Fruit fly (Drosophila melanogaster) whole organism, embryonic: Measurements from ENCODE around the gene CG15473.

ENCODE experiments used
- CG10274 ChIP-seq: fragments of 200-800 bp; sonication (Bioruptor generic); optimal IDR thresholded peaks from 3 replicates; lab custom pipeline; 2017; ENCODE audit warnings: missing biosample characterization, mild to moderate bottlenecking, missing genetic modification characterization
- CG10462 ChIP-seq: fragments of 200-800 bp; sonication (Bioruptor generic); optimal IDR thresholded peaks from 2 replicates; lab custom pipeline; 2016; ENCODE audit warnings: missing biosample characterization, missing genetic modification characterization
- CG11504 ChIP-seq: fragments of 200-800 bp; sonication (Bioruptor generic); optimal IDR thresholded peaks from 3 replicates; lab custom pipeline; 2019; ENCODE audit warnings: missing biosample characterization, mild to moderate bottlenecking, missing genetic modification characterization, moderate library complexity
- CG11723 ChIP-seq: fragments of 200-800 bp; sonication (Bioruptor generic); optimal IDR thresholded peaks from 2 replicates; lab custom pipeline; 2017; ENCODE audit warnings: missing biosample characterization, mild to moderate bottlenecking, missing genetic modification characterization
- CG12659 ChIP-seq: fragments of 200-800 bp; sonication (Bioruptor generic); optimal IDR thresholded peaks from 3 replicates; lab custom pipeline; 2017; ENCODE audit warnings: mild to moderate bottlenecking, missing biosample characterization, missing genetic modification reagents, missing genetic modification characterization
- CG12769 ChIP-seq: fragments of 200-800 bp; sonication (Bioruptor generic); optimal IDR thresholded peaks from 2 replicates; lab custom pipeline; 2019; ENCODE audit warnings: missing biosample characterization, mild to moderate bottlenecking, missing genetic modification characterization, moderate library complexity
- CG14050 ChIP-seq: fragments of 200-800 bp; sonication (Bioruptor generic); IDR thresholded peaks from 3 replicates; pipeline ENCODE4 v1.3.6; 2022; ENCODE audit warnings: missing biosample characterization, missing genetic modification characterization
- CG1647 ChIP-seq: fragments of 200-800 bp; sonication (Bioruptor generic); optimal IDR thresholded peaks from 3 replicates; lab custom pipeline; 2016; ENCODE audit warnings: missing biosample characterization, missing genetic modification characterization
- CG16813 ChIP-seq: fragments of 200-800 bp; sonication (Bioruptor generic); IDR thresholded peaks from 3 replicates; pipeline ENCODE4 v1.3.6; 2022; ENCODE audit warnings: missing biosample characterization, missing genetic modification characterization; ENCODE audit not compliant: partially characterized antibody
- CG17328 ChIP-seq: fragments of 200-800 bp; sonication (Bioruptor generic); IDR thresholded peaks from 2 replicates; pipeline ENCODE4 v1.3.6; 2022; ENCODE audit warnings: missing biosample characterization, missing genetic modification characterization
- CG18764 ChIP-seq: fragments of 200-800 bp; sonication (Bioruptor generic); optimal IDR thresholded peaks from 3 replicates; lab custom pipeline; 2016; ENCODE audit warnings: missing biosample characterization, missing genetic modification characterization
- CG2712 ChIP-seq: fragments of 200-800 bp; optimal IDR thresholded peaks from 3 replicates; lab custom pipeline; 2019; ENCODE audit warnings: missing biosample characterization, mild to moderate bottlenecking, missing genetic modification characterization, moderate library complexity
- CG31224 ChIP-seq: fragments of 200-800 bp; sonication (Bioruptor generic); IDR thresholded peaks from 2 replicates; pipeline ENCODE4 v1.3.6; 2022; ENCODE audit warnings: missing biosample characterization, missing genetic modification characterization
- CG33213 ChIP-seq: fragments of 200-800 bp; sonication (Bioruptor generic); optimal IDR thresholded peaks from 3 replicates; lab custom pipeline; 2016; ENCODE audit warnings: missing biosample characterization, missing genetic modification characterization
- CG34422 ChIP-seq: fragments of 200-800 bp; sonication (Bioruptor generic); IDR thresholded peaks from 3 replicates; pipeline ENCODE4 v1.3.6; 2022; ENCODE audit warnings: missing biosample characterization, missing genetic modification characterization
- CG43689 ChIP-seq: fragments of 200-800 bp; sonication (Bioruptor generic); IDR thresholded peaks from 2 replicates; pipeline ENCODE4 v1.3.6; 2022; ENCODE audit warnings: missing biosample characterization, missing genetic modification characterization
- CG6175 ChIP-seq: fragments of 200-800 bp; sonication (Bioruptor generic); IDR thresholded peaks from 3 replicates; pipeline ENCODE4 v1.3.6; 2022; ENCODE audit warnings: missing biosample characterization, missing genetic modification characterization
- CG9609 ChIP-seq: fragments of 200-800 bp; sonication (Bioruptor generic); optimal IDR thresholded peaks from 3 replicates; lab custom pipeline; 2016; ENCODE audit warnings: missing biosample characterization, missing genetic modification characterization
- CG9727 ChIP-seq: fragments of 200-800 bp; sonication (Bioruptor generic); optimal IDR thresholded peaks from 3 replicates; lab custom pipeline; 2017; ENCODE audit warnings: missing biosample characterization, mild to moderate bottlenecking, missing genetic modification characterization
- CG9797 ChIP-seq: fragments of 200-800 bp; sonication (Bioruptor generic); optimal IDR thresholded peaks from 3 replicates; lab custom pipeline; 2018; ENCODE audit warnings: missing biosample characterization, mild to moderate bottlenecking, missing genetic modification characterization
- Dek ChIP-seq: fragments of 200-800 bp; sonication (Bioruptor generic); optimal IDR thresholded peaks from 3 replicates; lab custom pipeline; 2019; ENCODE audit warnings: missing biosample characterization, mild to moderate bottlenecking, missing genetic modification characterization, moderate library complexity
- ERR ChIP-seq: fragments of 200-800 bp; sonication (Bioruptor generic); optimal IDR thresholded peaks from 2 replicates; lab custom pipeline; 2016; ENCODE audit warnings: missing biosample characterization, missing genetic modification characterization
- Hr78 ChIP-seq, 2 experiments: fragments of 200-800 bp in 1 of 2; fragments of >200 bp in 1 of 2; sonication (Bioruptor generic) in 1 of 2; optimal IDR thresholded peaks; 2 replicates each; lab custom pipeline; 2017 to 2019; ENCODE audit warnings: missing biosample characterization in 2 of 2, missing genetic modification characterization in 2 of 2, mild to moderate bottlenecking in 1 of 2, moderate library complexity in 1 of 2
- MTF-1 ChIP-seq: fragments of 200-800 bp; sonication (Bioruptor generic); optimal IDR thresholded peaks from 2 replicates; lab custom pipeline; 2018; ENCODE audit warnings: missing biosample characterization, mild to moderate bottlenecking, missing genetic modification characterization, borderline replicate concordance
- Mes4 ChIP-seq: fragments of 200-800 bp; sonication (Bioruptor generic); optimal IDR thresholded peaks from 2 replicates; lab custom pipeline; 2016; ENCODE audit warnings: missing biosample characterization, missing genetic modification characterization
- Poxn ChIP-seq: fragments of 200-800 bp; sonication (Bioruptor generic); IDR thresholded peaks from 2 replicates; pipeline ENCODE4 v1.3.6; 2022; ENCODE audit warnings: missing biosample characterization, missing genetic modification characterization
- Rx ChIP-seq: fragments of 200-800 bp; sonication (Bioruptor generic); IDR thresholded peaks from 2 replicates; pipeline ENCODE4 v1.3.6; 2022; ENCODE audit warnings: missing biosample characterization, missing genetic modification characterization
- Tbp ChIP-seq: fragments of >200 bp; optimal IDR thresholded peaks from 2 replicates; lab custom pipeline; 2018; ENCODE audit warnings: missing biosample characterization, missing genetic modification characterization
- amos ChIP-seq: fragments of 200-800 bp; sonication (Bioruptor generic); IDR thresholded peaks from 2 replicates; pipeline ENCODE4 v1.3.6; 2022; ENCODE audit warnings: missing biosample characterization, missing genetic modification characterization; ENCODE audit not compliant: partially characterized antibody
- ase ChIP-seq: fragments of 200-800 bp; sonication (Bioruptor generic); IDR thresholded peaks from 3 replicates; pipeline ENCODE4 v1.3.6; 2022; ENCODE audit warnings: missing biosample characterization, missing genetic modification characterization
- ash1 ChIP-seq: fragments of 200-800 bp; sonication (Bioruptor generic); optimal IDR thresholded peaks from 2 replicates; lab custom pipeline; 2018; ENCODE audit warnings: missing biosample characterization, mild to moderate bottlenecking, missing genetic modification characterization
- chif ChIP-seq, 2 experiments: fragments of 200-800 bp; sonication (Bioruptor generic); optimal IDR thresholded peaks; 3 replicates each; lab custom pipeline; 2016; ENCODE audit warnings: missing biosample characterization in 2 of 2, missing genetic modification characterization in 2 of 2
- crc ChIP-seq: fragments of 200-800 bp; sonication (Bioruptor generic); optimal IDR thresholded peaks from 2 replicates; lab custom pipeline; 2016; ENCODE audit warnings: missing biosample characterization, missing genetic modification characterization
- dmrt11E ChIP-seq: fragments of 200-800 bp; sonication (Bioruptor generic); optimal IDR thresholded peaks from 3 replicates; lab custom pipeline; 2018; ENCODE audit warnings: missing biosample characterization, mild to moderate bottlenecking, missing genetic modification characterization, moderate library complexity
- eyg ChIP-seq: fragments of 200-800 bp; sonication (Bioruptor generic); optimal IDR thresholded peaks from 3 replicates; lab custom pipeline; 2016; ENCODE audit warnings: missing biosample characterization, missing genetic modification characterization
- gro ChIP-seq: fragments of 200-800 bp; sonication (Bioruptor generic); optimal IDR thresholded peaks from 2 replicates; lab custom pipeline; 2016; ENCODE audit warnings: missing biosample characterization, missing genetic modification characterization
- ham ChIP-seq: fragments of 200-800 bp; sonication (Bioruptor generic); IDR thresholded peaks from 2 replicates; pipeline ENCODE4 v1.3.6; 2022; ENCODE audit warnings: missing biosample characterization, missing genetic modification characterization
- her ChIP-seq: fragments of 200-800 bp; sonication (Bioruptor generic); optimal IDR thresholded peaks from 2 replicates; lab custom pipeline; 2016; ENCODE audit warnings: missing biosample characterization, missing genetic modification characterization
- lbe ChIP-seq: fragments of 200-800 bp; sonication (Bioruptor generic); optimal IDR thresholded peaks from 2 replicates; lab custom pipeline; 2016; ENCODE audit warnings: missing biosample characterization, mild to moderate bottlenecking, missing genetic modification characterization
- lmd ChIP-seq: fragments of 200-800 bp; sonication (Bioruptor generic); IDR thresholded peaks from 2 replicates; pipeline ENCODE4 v1.3.6; 2022; ENCODE audit warnings: missing biosample characterization, missing genetic modification characterization
- nmo ChIP-seq: fragments of 200-800 bp; sonication (Bioruptor generic); optimal IDR thresholded peaks from 2 replicates; lab custom pipeline; 2018; ENCODE audit warnings: missing biosample characterization, mild to moderate bottlenecking, missing genetic modification characterization, moderate library complexity
- pb ChIP-seq: fragments of 200-800 bp; sonication (Bioruptor generic); optimal IDR thresholded peaks from 3 replicates; lab custom pipeline; 2016; ENCODE audit warnings: missing biosample characterization, missing genetic modification characterization
- pho ChIP-seq: fragments of 200-800 bp; sonication (Bioruptor generic); optimal IDR thresholded peaks from 2 replicates; lab custom pipeline; 2016; ENCODE audit warnings: missing biosample characterization, missing genetic modification characterization
- salm ChIP-seq: fragments of 200-800 bp; sonication (Bioruptor generic); optimal IDR thresholded peaks from 2 replicates; lab custom pipeline; 2018; ENCODE audit warnings: missing biosample characterization, mild to moderate bottlenecking, missing genetic modification characterization
- scrt ChIP-seq: fragments of 200-800 bp; sonication (Bioruptor generic); optimal IDR thresholded peaks from 2 replicates; lab custom pipeline; 2018; ENCODE audit warnings: missing biosample characterization, mild to moderate bottlenecking, missing genetic modification characterization, moderate library complexity
- sens ChIP-seq: fragments of 200-800 bp; sonication (Bioruptor generic); peaks from one replicate; lab custom pipeline; 2016; ENCODE audit warnings: missing biosample characterization, missing genetic modification characterization
- sens-2 ChIP-seq: fragments of 200-800 bp; sonication (Bioruptor generic); IDR thresholded peaks from 2 replicates; pipeline ENCODE4 v1.3.6; 2022; ENCODE audit warnings: missing biosample characterization, missing genetic modification characterization
- slbo ChIP-seq: fragments of 200-800 bp; sonication (Bioruptor generic); IDR thresholded peaks from 2 replicates; pipeline ENCODE4 v1.3.6; 2022; ENCODE audit warnings: missing biosample characterization, missing genetic modification characterization
- slp2 ChIP-seq: fragments of 200-800 bp; sonication (Bioruptor generic); optimal IDR thresholded peaks from 2 replicates; lab custom pipeline; 2016; ENCODE audit warnings: missing biosample characterization, missing genetic modification characterization
- sob ChIP-seq: fragments of 200-800 bp; sonication (Bioruptor generic); IDR thresholded peaks from 2 replicates; pipeline ENCODE4 v1.3.6; 2022; ENCODE audit warnings: missing biosample characterization, missing genetic modification characterization
- trem ChIP-seq: fragments of 200-800 bp; optimal IDR thresholded peaks from 3 replicates; lab custom pipeline; 2019; ENCODE audit warnings: missing biosample characterization, mild to moderate bottlenecking, missing genetic modification characterization, moderate library complexity
- tx ChIP-seq: fragments of 200-800 bp; sonication (Bioruptor generic); optimal IDR thresholded peaks from 2 replicates; lab custom pipeline; 2016; ENCODE audit warnings: missing biosample characterization, missing genetic modification characterization
- zfh2 ChIP-seq: fragments of 200-800 bp; sonication (Bioruptor generic); optimal IDR thresholded peaks from 2 replicates; lab custom pipeline; 2016; ENCODE audit warnings: missing biosample characterization, missing genetic modification characterization

CG15473 gene

DNA sequence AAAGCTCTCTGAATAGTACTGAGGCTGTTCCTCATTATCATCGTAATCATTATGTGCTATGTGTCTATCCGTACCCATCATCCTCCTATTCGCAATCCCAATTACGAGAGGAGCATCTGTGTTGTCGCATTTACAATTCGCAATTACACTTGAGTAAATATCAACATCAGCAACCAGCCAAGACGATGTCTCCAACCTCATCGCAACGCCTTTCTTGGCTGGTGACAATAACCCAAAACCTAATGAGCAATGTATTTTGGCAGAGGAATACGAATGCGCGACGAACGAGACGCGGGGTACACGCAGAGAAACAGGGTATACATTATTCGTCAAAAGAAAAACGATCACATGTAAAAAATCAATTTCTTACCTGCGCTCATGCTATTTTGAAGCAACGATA, 43.8 kb downstream of the CG15473 start (continued):
- TF ChIP-seq CG2712 (tag; lab: Kevin White, UChicago) (no peak), CG33213 (GFP tag; lab: Kevin White, UChicago) (peak; percentile 17), tx (GFP tag; lab: Kevin White, UChicago) (no peak), slp2 (GFP tag; lab: Kevin White, UChicago) (no peak), CG10274 (GFP tag; lab: Kevin White, UChicago) (no peak), sens-2 (GFP tag; lab: Robert Waterston, UW) (no peak), CG31224 (GFP tag; lab: Robert Waterston, UW) (no peak), CG12769 (tag; lab: Kevin White, UChicago) (peak; percentile 58), nmo (GFP tag; lab: Kevin White, UChicago) (no peak), crc (no peak), slbo (GFP tag; lab: Robert Waterston, UW) (no peak), CG14050 (GFP tag; lab: Robert Waterston, UW) (0 out of 3 replicates have a peak, but pooled peaks have one; percentile 12), CG11723 (no peak), dmrt11E (tag; lab: Kevin White, UChicago) (no peak), CG18764 (GFP tag; lab: Kevin White, UChicago) (no peak), lmd (no peak), CG6175 (GFP tag; lab: Robert Waterston, UW) (no peak), amos (GFP tag; lab: Robert Waterston, UW) (no peak), sens (GFP tag; lab: Kevin White, UChicago) (peak; percentile 65), CG9609 (GFP tag; lab: Kevin White, UChicago) (no peak), CG43689 (no peak), pb (no peak), chif (GFP tag; optimal IDR thresholded peaks at IDR 0.05; lab: Kevin White, UChicago) (no peak), ash1 (GFP tag; lab: Kevin White, UChicago) (peak; percentile 39), scrt (GFP tag; lab: Kevin White, UChicago) (peak; percentile 19), zfh2 (GFP tag; lab: Kevin White, UChicago) (peak; percentile 20), lbe (GFP tag; lab: Kevin White, UChicago) (peak; percentile 93), ase (GFP tag; lab: Robert Waterston, UW) (no peak), CG9727 (GFP tag; lab: Kevin White, UChicago) (peak; percentile 2), ERR (GFP tag; lab: Kevin White, UChicago) (no peak), ham (GFP tag; lab: Robert Waterston, UW) (no peak), Rx (GFP tag; lab: Robert Waterston, UW) (no peak), MTF-1 (no peak), gro (GFP tag; lab: Kevin White, UChicago) (peak; percentile 48), CG9797 (GFP tag; lab: Kevin White, UChicago) (no peak), pho (GFP tag; lab: Kevin White, UChicago) (peak; percentile 46), CG10462 (GFP tag; lab: Kevin White, UChicago) (no peak), CG34422 (no peak), Tbp (GFP tag; lab: Kevin White, UChicago) (no peak), trem (tag; lab: Kevin White, UChicago) (no peak), salm (no peak), CG11504 (tag; lab: Kevin White, UChicago) (no peak), Poxn (GFP tag; lab: Robert Waterston, UW) (no peak), CG16813 (GFP tag; lab: Robert Waterston, UW) (no peak), Mes4 (GFP tag; lab: Kevin White, UChicago) (no peak), CG1647 (GFP tag; lab: Kevin White, UChicago) (peak; percentile 28), sob (GFP tag; lab: Robert Waterston, UW) (no peak), CG12659 (peak; percentile 5), Hr78 (GFP tag; optimal IDR thresholded peaks at IDR 0.05; lab: Kevin White, UChicago) (no peak), Dek (tag; lab: Kevin White, UChicago) (peak; percentile 24), her (GFP tag; lab: Kevin White, UChicago) (peak; percentile 27), CG17328 (GFP tag; lab: Robert Waterston, UW) (no peak), eyg (GFP tag; lab: Kevin White, UChicago) (peak; percentile 18)
